Fruit fly (Drosophila melanogaster) whole organism, prepupa: ENCODE measurements around the gene CG4198.
A peak's percentile ranks its signal among the peaks of the same experiment; 100 is the strongest.

Experiments
- CG10631 ChIP-seq: fragments of 200-800 bp; sonication (Bioruptor generic); optimal IDR thresholded peaks from 2 replicates; lab custom pipeline; 2016; ENCODE audit warnings: missing biosample characterization, missing genetic modification characterization
- CG10669 ChIP-seq: fragments of 200-800 bp; sonication (Bioruptor generic); optimal IDR thresholded peaks from 3 replicates; lab custom pipeline; 2018; ENCODE audit warnings: missing biosample characterization, mild to moderate bottlenecking, missing genetic modification characterization, moderate library complexity
- CG11294 ChIP-seq: fragments of 200-800 bp; sonication (Bioruptor generic); IDR thresholded peaks from 2 replicates; pipeline ENCODE4 v1.3.6; 2022; ENCODE audit warnings: missing biosample characterization, missing genetic modification characterization
- CG11902 ChIP-seq: fragments of 200-800 bp; sonication (Bioruptor generic); optimal IDR thresholded peaks from 3 replicates; lab custom pipeline; 2016; ENCODE audit warnings: missing biosample characterization, missing genetic modification characterization
- CG1621 ChIP-seq: fragments of 200-800 bp; sonication (Bioruptor generic); optimal IDR thresholded peaks from 3 replicates; lab custom pipeline; 2018; ENCODE audit warnings: missing biosample characterization, mild to moderate bottlenecking, missing genetic modification characterization
- CG3032 ChIP-seq: fragments of 200-800 bp; optimal IDR thresholded peaks from 2 replicates; lab custom pipeline; 2019; ENCODE audit warnings: missing biosample characterization, mild to moderate bottlenecking, missing genetic modification characterization, moderate library complexity
- CG31627 ChIP-seq: fragments of 200-800 bp; sonication (Bioruptor generic); optimal IDR thresholded peaks from 3 replicates; lab custom pipeline; 2016; ENCODE audit warnings: missing biosample characterization, missing genetic modification characterization
- CG34406 ChIP-seq: fragments of 200-800 bp; sonication (Bioruptor generic); optimal IDR thresholded peaks from 3 replicates; lab custom pipeline; 2016; ENCODE audit warnings: missing biosample characterization, missing genetic modification characterization
- CG3919 ChIP-seq: fragments of 200-800 bp; sonication (Bioruptor generic); optimal IDR thresholded peaks from 3 replicates; lab custom pipeline; 2016; ENCODE audit warnings: missing biosample characterization, missing genetic modification characterization
- CG6163 ChIP-seq: fragments of 200-800 bp; sonication (Bioruptor generic); IDR thresholded peaks from 3 replicates; pipeline ENCODE4 v1.3.6; 2022; ENCODE audit warnings: missing biosample characterization, missing genetic modification characterization
- CG6276 ChIP-seq: fragments of 200-800 bp; sonication (Bioruptor generic); optimal IDR thresholded peaks from 2 replicates; lab custom pipeline; 2017; ENCODE audit warnings: missing biosample characterization, mild to moderate bottlenecking, missing genetic modification characterization
- CG6792 ChIP-seq: fragments of 200-800 bp; sonication (Bioruptor generic); optimal IDR thresholded peaks from 3 replicates; lab custom pipeline; 2016; ENCODE audit warnings: missing biosample characterization, missing genetic modification characterization
- CG6808 ChIP-seq: fragments of 200-800 bp; sonication (Bioruptor generic); optimal IDR thresholded peaks from 3 replicates; lab custom pipeline; 2017; ENCODE audit warnings: missing biosample characterization, missing genetic modification characterization, mild to moderate bottlenecking, moderate library complexity, missing genetic modification reagents
- CG6854 ChIP-seq: fragments of 200-800 bp; sonication (Bioruptor generic); optimal IDR thresholded peaks from 2 replicates; lab custom pipeline; 2017; ENCODE audit warnings: missing biosample characterization, mild to moderate bottlenecking, missing genetic modification characterization
- CG8119 ChIP-seq: fragments of 200-800 bp; sonication (Bioruptor generic); IDR thresholded peaks from 3 replicates; pipeline ENCODE4 v1.3.6; 2022; ENCODE audit warnings: missing biosample characterization, missing genetic modification characterization
- CG8319 ChIP-seq: fragments of 200-800 bp; sonication (Bioruptor generic); optimal IDR thresholded peaks from 3 replicates; lab custom pipeline; 2016; ENCODE audit warnings: missing biosample characterization, missing genetic modification characterization
- CG8632 ChIP-seq: fragments of 200-800 bp; sonication (Bioruptor generic); optimal IDR thresholded peaks from 3 replicates; lab custom pipeline; 2016; ENCODE audit warnings: missing biosample characterization, missing genetic modification characterization
- CG9139 ChIP-seq: fragments of 200-800 bp; sonication (Bioruptor generic); optimal IDR thresholded peaks from 3 replicates; lab custom pipeline; 2017; ENCODE audit warnings: missing biosample characterization, mild to moderate bottlenecking, missing genetic modification characterization
- Eip75B ChIP-seq: fragments of 200-800 bp; sonication (Bioruptor generic); optimal IDR thresholded peaks from 3 replicates; lab custom pipeline; 2016; ENCODE audit warnings: missing biosample characterization, missing genetic modification characterization
- Eip78C ChIP-seq: fragments of 200-800 bp; sonication (Bioruptor generic); peaks from one replicate; lab custom pipeline; 2016; ENCODE audit warnings: missing biosample characterization, missing genetic modification characterization
- Eip93F ChIP-seq: fragments of 200-800 bp; sonication (Bioruptor generic); optimal IDR thresholded peaks from 2 replicates; lab custom pipeline; 2016; ENCODE audit warnings: missing biosample characterization, mild to moderate bottlenecking, missing genetic modification characterization
- Ets96B ChIP-seq: fragments of 200-800 bp; optimal IDR thresholded peaks from 2 replicates; lab custom pipeline; 2019; ENCODE audit warnings: missing biosample characterization, mild to moderate bottlenecking, missing genetic modification characterization, moderate library complexity
- Hr38 ChIP-seq: sonication (Bioruptor generic); optimal IDR thresholded peaks from 2 replicates; lab custom pipeline; 2016; ENCODE audit warnings: missing biosample characterization, missing genetic modification characterization
- Hr39 ChIP-seq: fragments of 200-800 bp; sonication (Bioruptor generic); optimal IDR thresholded peaks from 2 replicates; lab custom pipeline; 2016; ENCODE audit warnings: missing biosample characterization, missing genetic modification characterization
- Hr4 ChIP-seq: fragments of 200-800 bp; sonication (Bioruptor generic); optimal IDR thresholded peaks from 3 replicates; lab custom pipeline; 2016; ENCODE audit warnings: missing biosample characterization, missing genetic modification characterization
- Met ChIP-seq: fragments of 200-800 bp; sonication (Bioruptor generic); optimal IDR thresholded peaks from 3 replicates; lab custom pipeline; 2016; ENCODE audit warnings: missing biosample characterization, missing genetic modification characterization
- Smox ChIP-seq: fragments of 200-800 bp; sonication (Bioruptor generic); optimal IDR thresholded peaks from 3 replicates; lab custom pipeline; 2016; ENCODE audit warnings: missing biosample characterization, missing genetic modification characterization
- Sox102F ChIP-seq: fragments of 200-800 bp; sonication (Bioruptor generic); optimal IDR thresholded peaks from 2 replicates; lab custom pipeline; 2016; ENCODE audit warnings: missing biosample characterization, mild to moderate bottlenecking, missing genetic modification characterization
- achi ChIP-seq: fragments of 200-800 bp; sonication (Bioruptor generic); optimal IDR thresholded peaks from 3 replicates; lab custom pipeline; 2016; ENCODE audit warnings: missing biosample characterization, missing genetic modification characterization
- acj6 ChIP-seq: fragments of 200-800 bp; sonication (Bioruptor generic); optimal IDR thresholded peaks from 3 replicates; lab custom pipeline; 2016; ENCODE audit warnings: missing biosample characterization, missing genetic modification characterization
- cyc ChIP-seq: fragments of 200-800 bp; sonication (Bioruptor generic); optimal IDR thresholded peaks from 3 replicates; lab custom pipeline; 2016; ENCODE audit warnings: missing biosample characterization, missing genetic modification characterization
- eg ChIP-seq: fragments of 200-800 bp; sonication (Bioruptor generic); IDR thresholded peaks from 3 replicates; pipeline ENCODE4 v1.3.6; 2022; ENCODE audit warnings: missing biosample characterization, missing genetic modification characterization
- esn ChIP-seq: fragments of 200-800 bp; sonication (Bioruptor generic); optimal IDR thresholded peaks from 2 replicates; lab custom pipeline; 2016; ENCODE audit warnings: missing biosample characterization, mild to moderate bottlenecking, missing genetic modification characterization, moderate library complexity
- fd59A ChIP-seq: fragments of 200-800 bp; sonication (Bioruptor generic); optimal IDR thresholded peaks from 2 replicates; lab custom pipeline; 2017; ENCODE audit warnings: missing biosample characterization, mild to moderate bottlenecking, missing genetic modification characterization, missing genetic modification reagents
- fd85E ChIP-seq: fragments of 200-800 bp; sonication (Bioruptor generic); optimal IDR thresholded peaks from 3 replicates; lab custom pipeline; 2016; ENCODE audit warnings: missing biosample characterization, missing genetic modification characterization
- lz ChIP-seq: fragments of 200-800 bp; sonication (Bioruptor generic); optimal IDR thresholded peaks from 3 replicates; lab custom pipeline; 2016; ENCODE audit warnings: missing biosample characterization, missing genetic modification characterization
- salr ChIP-seq, 2 experiments: fragments of 200-800 bp; sonication (Bioruptor generic); optimal IDR thresholded peaks; 3 replicates each; lab custom pipeline; 2016 to 2018; ENCODE audit warnings: missing biosample characterization in 2 of 2, missing genetic modification characterization in 2 of 2, mild to moderate bottlenecking in 1 of 2
- spab ChIP-seq: fragments of 200-800 bp; sonication (Bioruptor generic); optimal IDR thresholded peaks from 2 replicates; lab custom pipeline; 2017; ENCODE audit warnings: missing biosample characterization, mild to moderate bottlenecking, missing genetic modification characterization, missing genetic modification reagents
- svp ChIP-seq: fragments of 200-800 bp; sonication (Bioruptor generic); peaks from one replicate; lab custom pipeline; 2016; ENCODE audit warnings: missing biosample characterization, missing genetic modification characterization
- vri ChIP-seq: fragments of 200-800 bp; sonication (Bioruptor generic); optimal IDR thresholded peaks from 3 replicates; lab custom pipeline; 2016; ENCODE audit warnings: missing biosample characterization, mild to moderate bottlenecking, missing genetic modification characterization

The CG4198 gene

DNA sequence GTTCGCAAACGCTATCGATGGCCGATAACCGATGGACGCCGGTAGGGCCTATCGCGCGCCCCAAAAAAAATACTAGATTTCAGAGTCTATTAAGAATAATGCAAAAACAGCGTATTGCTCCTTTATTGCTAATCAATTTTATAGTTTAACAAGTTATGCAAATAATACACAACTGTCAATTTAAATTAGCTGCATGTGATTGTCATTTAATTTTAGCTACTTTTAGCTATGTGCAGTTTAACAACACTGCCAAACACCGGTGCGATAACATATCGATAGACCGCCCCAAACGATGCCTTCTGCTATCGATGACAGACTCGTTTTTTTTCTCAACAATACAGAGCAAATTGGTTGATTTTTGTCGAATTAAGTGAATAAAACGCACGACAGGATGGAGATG, 4.1 kb upstream of the CG4198 start, which contains the start of the genes Cdk7 and snf:
Cdk7 (minus strand) TSS at position 21 of the 400 bp plus-strand sequence.
snf (plus strand) TSS at position 280 of the 400 bp plus-strand sequence.
- TF ChIP-seq CG8119 (GFP tag; lab: Robert Waterston, UW) (no peak), CG10669 (GFP tag; lab: Kevin White, UChicago) (no peak), acj6 (GFP tag; lab: Kevin White, UChicago) (peak; percentile 16), lz (GFP tag; lab: Kevin White, UChicago) (peak; percentile 42), esn (GFP tag; lab: Kevin White, UChicago) (peak; percentile 42), CG3032 (no peak), CG31627 (GFP tag; lab: Kevin White, UChicago) (peak; percentile 44), CG10631 (GFP tag; lab: Kevin White, UChicago) (peak; percentile 27), Eip78C (GFP tag; lab: Kevin White, UChicago) (peak; percentile 20), CG3919 (peak; percentile 25), CG6792 (GFP tag; lab: Kevin White, UChicago) (peak; percentile 0), spab (GFP tag; lab: Kevin White, UChicago) (no peak), cyc (GFP tag; lab: Kevin White, UChicago) (peak; percentile 27), achi (GFP tag; lab: Kevin White, UChicago) (peak; percentile 13), CG1621 (tag; lab: Kevin White, UChicago) (no peak)

- TF ChIP-seq Eip78C (GFP tag; lab: Kevin White, UChicago) (peak; percentile 48), achi (GFP tag; lab: Kevin White, UChicago) (no peak), vri (GFP tag; lab: Kevin White, UChicago) (no peak), CG8119 (GFP tag; lab: Robert Waterston, UW) (peak; percentile 36; the same call in 1 of the 3 replicates), CG3919 (peak; percentile 59), esn (GFP tag; lab: Kevin White, UChicago) (peak; percentile 29), CG6792 (GFP tag; lab: Kevin White, UChicago) (peak; percentile 10), salr (GFP tag; optimal IDR thresholded peaks at IDR 0.05; lab: Kevin White, UChicago) (peak in 1 of 2 experiments; percentile 29), CG1621 (tag; lab: Kevin White, UChicago) (peak; percentile 50), CG9139 (GFP tag; lab: Kevin White, UChicago) (no peak), CG10631 (GFP tag; lab: Kevin White, UChicago) (no peak), CG6854 (GFP tag; lab: Kevin White, UChicago) (peak; percentile 13), Ets96B (peak; percentile 21), CG3032 (peak; percentile 95), cyc (GFP tag; lab: Kevin White, UChicago) (peak; percentile 22), Hr39 (no peak), Hr38 (no peak), eg (GFP tag; lab: Robert Waterston, UW) (peak; percentile 77), CG10669 (GFP tag; lab: Kevin White, UChicago) (no peak), svp (no peak), Eip93F (no peak), CG6808 (GFP tag; lab: Kevin White, UChicago) (no peak), CG11294 (peak; percentile 22; the same call in 1 of the 2 replicates), CG11902 (GFP tag; lab: Kevin White, UChicago) (no peak), spab (GFP tag; lab: Kevin White, UChicago) (no peak), Eip75B (no peak), CG6276 (GFP tag; lab: Kevin White, UChicago) (no peak), CG6163 (peak; percentile 67), CG8319 (GFP tag; lab: Kevin White, UChicago) (no peak), Sox102F (GFP tag; lab: Kevin White, UChicago) (no peak), Hr4 (GFP tag; lab: Kevin White, UChicago) (no peak), CG34406 (GFP tag; lab: Kevin White, UChicago) (no peak), fd59A (peak; percentile 12), CG8632 (GFP tag; lab: Kevin White, UChicago) (no peak), fd85E (GFP tag; lab: Kevin White, UChicago) (no peak), Met (no peak), Smox (GFP tag; lab: Kevin White, UChicago) (no peak)
Observed at dm6 chrX:5311838-5312339, 1.2 kb upstream of the CG4198 start, which contains the start of the genes TrxT and dhd. Gene TrxT (minus strand): TSS chrX:5311888. Gene dhd (plus strand): TSS chrX:5312171.
